Worm (Caenorhabditis elegans): ENCODE measurements around the gene T13H5.8.

The T13H5.8 gene

DNA sequence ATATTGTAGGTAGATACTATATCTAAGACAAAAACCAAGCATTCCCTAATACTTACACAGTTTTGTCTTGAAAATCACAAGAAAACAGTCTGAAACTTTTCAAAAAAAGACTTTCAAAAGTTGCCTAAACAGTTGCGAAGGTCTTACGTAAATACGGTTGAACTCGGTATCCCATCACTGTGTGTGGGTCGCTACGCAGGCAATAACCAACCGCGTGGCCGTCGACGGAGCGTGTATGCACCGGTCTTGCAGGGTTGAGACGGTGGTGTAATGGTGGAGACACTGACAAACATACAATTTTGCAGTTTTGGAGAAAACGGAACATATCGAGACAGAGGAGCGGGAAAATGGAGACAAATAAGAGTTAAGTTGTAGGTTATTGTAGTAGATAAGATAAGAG, 42.9 kb downstream of the T13H5.8 start, which contains the start of gene iff-2 (continued):
- TF ChIP-seq cey-2 (tag; optimal IDR thresholded peaks at IDR 0.05; ENCODE audit: borderline replicate concordance, insufficient read depth): peak; percentile 85
- peak; percentile 100 for TF ChIP-seq hlh-30 (tag; optimal IDR thresholded peaks at IDR 0.05; ENCODE audit: insufficient read depth)
- peak; percentile 99 for TF ChIP-seq dmd-6 (GFP tag; IDR thresholded peaks at IDR 0.05)
- no peak for TF ChIP-seq F44E2.7 (GFP tag; IDR thresholded peaks at IDR 0.05)
- TF ChIP-seq dpl-1 (GFP tag; optimal IDR thresholded peaks at IDR 0.05): peak; percentile 97
- peak; percentile 92 for TF ChIP-seq saeg-2 (GFP tag; IDR thresholded peaks at IDR 0.05)
- peak; percentile 92 for TF ChIP-seq mxl-2 (GFP tag; conservative IDR thresholded peaks at IDR 0.05)
- TF ChIP-seq tra-1 (GFP tag; IDR thresholded peaks at IDR 0.05): peak; percentile 98
- TF ChIP-seq nhr-77 (tag; optimal IDR thresholded peaks at IDR 0.05): peak; percentile 99
- TF ChIP-seq arid-1 (GFP tag; conservative IDR thresholded peaks at IDR 0.05): peak; percentile 97
- 0 out of 2 replicates have a peak, but pooled peaks have one; percentile 78 for TF ChIP-seq tag-97 (GFP tag; IDR thresholded peaks at IDR 0.05)
- TF ChIP-seq zfp-2 (tag; optimal IDR thresholded peaks at IDR 0.05): peak; percentile 100
- TF ChIP-seq T20F7.1 (GFP tag; optimal IDR thresholded peaks at IDR 0.05): peak; percentile 97
- peak; percentile 99 for TF ChIP-seq fkh-10 (GFP tag; optimal IDR thresholded peaks at IDR 0.05)
- peak; percentile 19 for TF ChIP-seq aly-2 (tag; optimal IDR thresholded peaks at IDR 0.05)
- peak; percentile 97 for TF ChIP-seq nhr-25 (tag; optimal IDR thresholded peaks at IDR 0.05; ENCODE audit: borderline replicate concordance, insufficient read depth)
- TF ChIP-seq spr-1 (tag; optimal IDR thresholded peaks at IDR 0.05): peak; percentile 96
- TF ChIP-seq mdt-29 (GFP tag; IDR thresholded peaks at IDR 0.05): no peak; the same call in none of the 2 replicates
- no peak for TF ChIP-seq lin-39 (tag; optimal IDR thresholded peaks at IDR 0.05)
- peak; percentile 95 for TF ChIP-seq madf-9 (GFP tag; conservative IDR thresholded peaks at IDR 0.05)
- peak; percentile 97 for TF ChIP-seq duxl-1 (tag; optimal IDR thresholded peaks at IDR 0.05; ENCODE audit: poor library complexity)
- peak; percentile 97 for TF ChIP-seq T26A8.4 (GFP tag; IDR thresholded peaks at IDR 0.05)
- peak; percentile 70 for TF ChIP-seq snpc-4 (tag; optimal IDR thresholded peaks at IDR 0.05)
- TF ChIP-seq F26F4.8 (GFP tag; conservative IDR thresholded peaks at IDR 0.05): no peak
- TF ChIP-seq nhr-48 (tag; optimal IDR thresholded peaks at IDR 0.05): peak; percentile 95
- TF ChIP-seq egl-27 (tag; optimal IDR thresholded peaks at IDR 0.05): peak; percentile 80
- TF ChIP-seq fos-1 (tag; optimal IDR thresholded peaks at IDR 0.05): peak; percentile 58
- TF ChIP-seq spr-3 (GFP tag; optimal IDR thresholded peaks at IDR 0.05): peak; percentile 93
- no peak for TF ChIP-seq nhr-111 (GFP tag; optimal IDR thresholded peaks at IDR 0.05)
- peak; percentile 96 for TF ChIP-seq lin-1 (GFP tag; IDR thresholded peaks at IDR 0.05)
- TF ChIP-seq unc-62 (GFP tag; optimal IDR thresholded peaks at IDR 0.05 in 1 of 2): peak; percentile 14 to 100
- TF ChIP-seq unc-62 (tag; optimal IDR thresholded peaks at IDR 0.05): peak; percentile 51
- no peak for TF ChIP-seq ceh-62 (tag; optimal IDR thresholded peaks at IDR 0.05)
- TF ChIP-seq zip-11 (GFP tag; IDR thresholded peaks at IDR 0.05): no peak
- TF ChIP-seq mep-1 (tag; optimal IDR thresholded peaks at IDR 0.05): peak; percentile 99
- peak; percentile 68 for TF ChIP-seq ceh-32 (tag; optimal IDR thresholded peaks at IDR 0.05; ENCODE audit: poor library complexity)
- peak; percentile 98 for TF ChIP-seq ctbp-1 (GFP tag; IDR thresholded peaks at IDR 0.05)
- peak; percentile 70; the same call in 1 of the 2 replicates for TF ChIP-seq lim-7 (GFP tag; IDR thresholded peaks at IDR 0.05)
- no peak for TF ChIP-seq F49E8.2 (tag; optimal IDR thresholded peaks at IDR 0.05; ENCODE audit: borderline replicate concordance)
- TF ChIP-seq nhr-10 (tag; optimal IDR thresholded peaks at IDR 0.05): peak; percentile 97
- TF ChIP-seq ZK337.2 (GFP tag; IDR thresholded peaks at IDR 0.05): peak; percentile 63; the same call in 1 of the 2 replicates
- TF ChIP-seq Y48G9A.11 (GFP tag; IDR thresholded peaks at IDR 0.05): no peak; the same call in 1 of the 2 replicates
- no peak for TF ChIP-seq unc-39 (tag; optimal IDR thresholded peaks at IDR 0.05)
- peak; percentile 41 for TF ChIP-seq ceh-28 (tag; optimal IDR thresholded peaks at IDR 0.05)
- peak; percentile 95 for TF ChIP-seq F37D6.2 (tag; optimal IDR thresholded peaks at IDR 0.05)
- TF ChIP-seq ztf-7 (tag; optimal IDR thresholded peaks at IDR 0.05): peak; percentile 87
- TF ChIP-seq lin-38 (GFP tag; IDR thresholded peaks at IDR 0.05): peak; percentile 100
- peak; percentile 78 for TF ChIP-seq Y5F2A.4 (GFP tag; optimal IDR thresholded peaks at IDR 0.05)
- no peak for TF ChIP-seq Y105C5A.15 (GFP tag; IDR thresholded peaks at IDR 0.05)
- TF ChIP-seq ceh-44 (GFP tag; IDR thresholded peaks at IDR 0.05): 0 out of 2 replicates have a peak, but pooled peaks have one; percentile 56
- peak; percentile 95 for TF ChIP-seq dmd-9 (GFP tag; IDR thresholded peaks at IDR 0.05)
